Fruit fly (Drosophila melanogaster) whole organism, embryonic: ENCODE data around the gene Dph3.

Experiments
- Antp ChIP-seq: fragments of 200-800 bp; sonication (Bioruptor generic); optimal IDR thresholded peaks from 3 replicates; lab custom pipeline; 2016; ENCODE audit warnings: missing biosample characterization, missing genetic modification characterization
- BtbVII ChIP-seq: fragments of 200-800 bp; sonication (Bioruptor generic); optimal IDR thresholded peaks from 3 replicates; lab custom pipeline; 2017; ENCODE audit warnings: missing biosample characterization, mild to moderate bottlenecking, missing genetic modification characterization
- CG10209 ChIP-seq: fragments of 200-800 bp; sonication (Bioruptor generic); optimal IDR thresholded peaks from 3 replicates; lab custom pipeline; 2017; ENCODE audit warnings: missing biosample characterization, mild to moderate bottlenecking, missing genetic modification characterization, missing genetic modification reagents
- CG10543 ChIP-seq: fragments of 200-800 bp; sonication (Bioruptor generic); optimal IDR thresholded peaks from 3 replicates; lab custom pipeline; 2017; ENCODE audit warnings: missing biosample characterization, mild to moderate bottlenecking, missing genetic modification characterization, moderate library complexity
- CG12219 ChIP-seq: fragments of 200-800 bp; sonication (Bioruptor generic); optimal IDR thresholded peaks from 3 replicates; lab custom pipeline; 2018; ENCODE audit warnings: missing biosample characterization, mild to moderate bottlenecking, missing genetic modification characterization
- CG12391 ChIP-seq: fragments of 200-800 bp; sonication (Bioruptor generic); optimal IDR thresholded peaks from 3 replicates; lab custom pipeline; 2018; ENCODE audit warnings: missing biosample characterization, mild to moderate bottlenecking, missing genetic modification characterization, moderate library complexity
- CG12744 ChIP-seq: fragments of 200-800 bp; sonication (Bioruptor generic); optimal IDR thresholded peaks from 2 replicates; lab custom pipeline; 2016; ENCODE audit warnings: missing biosample characterization, missing genetic modification characterization
- CG12942 ChIP-seq: fragments of 200-800 bp; sonication (Bioruptor generic); optimal IDR thresholded peaks from 3 replicates; lab custom pipeline; 2016; ENCODE audit warnings: missing biosample characterization, missing genetic modification characterization
- CG1602 ChIP-seq: fragments of 200-800 bp; sonication (Bioruptor generic); optimal IDR thresholded peaks from 3 replicates; lab custom pipeline; 2016; ENCODE audit warnings: missing biosample characterization, missing genetic modification characterization
- CG18619 ChIP-seq: fragments of 200-800 bp; sonication (Bioruptor generic); optimal IDR thresholded peaks from 3 replicates; lab custom pipeline; 2017; ENCODE audit warnings: missing biosample characterization, mild to moderate bottlenecking, missing genetic modification characterization
- CG18764 ChIP-seq: fragments of 200-800 bp; sonication (Bioruptor generic); optimal IDR thresholded peaks from 3 replicates; lab custom pipeline; 2016; ENCODE audit warnings: missing biosample characterization, missing genetic modification characterization
- CG2202 ChIP-seq: fragments of 200-800 bp; sonication (Bioruptor generic); optimal IDR thresholded peaks from 2 replicates; lab custom pipeline; 2018; ENCODE audit warnings: missing biosample characterization, mild to moderate bottlenecking, missing genetic modification characterization
- CG34224 ChIP-seq: fragments of 200-800 bp; sonication (Bioruptor generic); IDR thresholded peaks from 3 replicates; pipeline ENCODE4 v1.3.6; 2022; ENCODE audit warnings: missing biosample characterization, missing genetic modification characterization; ENCODE audit not compliant: partially characterized antibody
- CG43689 ChIP-seq: fragments of 200-800 bp; sonication (Bioruptor generic); IDR thresholded peaks from 2 replicates; pipeline ENCODE4 v1.3.6; 2022; ENCODE audit warnings: missing biosample characterization, missing genetic modification characterization
- CG4707 ChIP-seq: fragments of 200-800 bp; sonication (Bioruptor generic); optimal IDR thresholded peaks from 2 replicates; lab custom pipeline; 2018; ENCODE audit warnings: missing biosample characterization, mild to moderate bottlenecking, missing genetic modification characterization, moderate library complexity
- CG6689 ChIP-seq: fragments of 200-800 bp; sonication (Bioruptor generic); IDR thresholded peaks from 2 replicates; pipeline ENCODE4 v1.3.6; 2022; ENCODE audit warnings: missing biosample characterization, missing genetic modification characterization
- CG6854 ChIP-seq: fragments of 200-800 bp; sonication (Bioruptor generic); optimal IDR thresholded peaks from 3 replicates; lab custom pipeline; 2017; ENCODE audit warnings: missing biosample characterization, mild to moderate bottlenecking, missing genetic modification characterization
- CG7928 ChIP-seq: fragments of 200-800 bp; sonication (Bioruptor generic); optimal IDR thresholded peaks from 2 replicates; lab custom pipeline; 2017; ENCODE audit warnings: missing biosample characterization, mild to moderate bottlenecking, missing genetic modification characterization
- CG8478 ChIP-seq: fragments of >200 bp; optimal IDR thresholded peaks from 2 replicates; lab custom pipeline; 2018
- D19B ChIP-seq: fragments of 200-800 bp; sonication (Bioruptor generic); optimal IDR thresholded peaks from 2 replicates; lab custom pipeline; 2017; ENCODE audit warnings: missing biosample characterization, mild to moderate bottlenecking, missing genetic modification characterization
- Gug ChIP-seq: fragments of 200-800 bp; sonication (Bioruptor generic); IDR thresholded peaks from 4 replicates; pipeline ENCODE4 v1.3.6; 2022; ENCODE audit warnings: missing biosample characterization, missing genetic modification characterization
- Lim3 ChIP-seq: fragments of 200-800 bp; sonication (Bioruptor generic); IDR thresholded peaks from 2 replicates; pipeline ENCODE4 v1.3.6; 2022; ENCODE audit warnings: missing biosample characterization, missing genetic modification characterization
- MBD-R2 ChIP-seq: fragments of 200-800 bp; sonication (Bioruptor generic); IDR thresholded peaks from 2 replicates; pipeline ENCODE4 v1.3.6; 2022; ENCODE audit warnings: missing biosample characterization, missing genetic modification characterization
- Myb ChIP-seq: fragments of 200-800 bp; sonication (Bioruptor generic); optimal IDR thresholded peaks from 2 replicates; lab custom pipeline; 2016; ENCODE audit warnings: missing biosample characterization, missing genetic modification characterization
- NFAT ChIP-seq: fragments of 200-800 bp; sonication (Bioruptor generic); IDR thresholded peaks from 2 replicates; pipeline ENCODE4 v1.3.6; 2022; ENCODE audit warnings: missing biosample characterization, missing genetic modification characterization
- Nf-YC ChIP-seq: fragments of 200-800 bp; optimal IDR thresholded peaks from 3 replicates; lab custom pipeline; 2019; ENCODE audit warnings: missing biosample characterization, mild to moderate bottlenecking, missing genetic modification characterization, moderate library complexity
- Optix ChIP-seq: fragments of 200-800 bp; sonication (Bioruptor generic); IDR thresholded peaks from 3 replicates; pipeline ENCODE4 v1.3.6; 2022; ENCODE audit warnings: missing biosample characterization, missing genetic modification characterization
- Rfx ChIP-seq: fragments of 200-800 bp; sonication (Bioruptor generic); IDR thresholded peaks from 2 replicates; pipeline ENCODE4 v1.3.6; 2022; ENCODE audit warnings: missing biosample characterization, missing genetic modification characterization
- Sin3A ChIP-seq: fragments of >200 bp; optimal IDR thresholded peaks from 2 replicates; lab custom pipeline; 2018
- Tbp ChIP-seq: fragments of >200 bp; optimal IDR thresholded peaks from 2 replicates; lab custom pipeline; 2018; ENCODE audit warnings: missing biosample characterization, missing genetic modification characterization
- YL-1 ChIP-seq: fragments of 200-800 bp; sonication (Bioruptor generic); optimal IDR thresholded peaks from 3 replicates; lab custom pipeline; 2017; ENCODE audit warnings: missing biosample characterization, mild to moderate bottlenecking, missing genetic modification characterization
- amos ChIP-seq: fragments of 200-800 bp; sonication (Bioruptor generic); IDR thresholded peaks from 2 replicates; pipeline ENCODE4 v1.3.6; 2022; ENCODE audit warnings: missing biosample characterization, missing genetic modification characterization; ENCODE audit not compliant: partially characterized antibody
- ap ChIP-seq: fragments of 200-800 bp; sonication (Bioruptor generic); IDR thresholded peaks from 2 replicates; pipeline ENCODE4 v1.3.6; 2022; ENCODE audit warnings: missing biosample characterization, missing genetic modification characterization
- ara ChIP-seq: fragments of 200-800 bp; sonication (Bioruptor generic); IDR thresholded peaks from 2 replicates; pipeline ENCODE4 v1.3.6; 2022; ENCODE audit warnings: missing biosample characterization, missing genetic modification characterization
- bowl ChIP-seq: fragments of 200-800 bp; sonication (Bioruptor generic); IDR thresholded peaks from 2 replicates; pipeline ENCODE4 v1.3.6; 2022; ENCODE audit warnings: missing biosample characterization, missing genetic modification characterization
- crp ChIP-seq, 2 experiments: fragments of 200-800 bp; sonication (Bioruptor generic); optimal IDR thresholded peaks; 2 replicates in 1 of 2; 3 replicates in 1 of 2; lab custom pipeline; 2017; ENCODE audit warnings: missing biosample characterization in 2 of 2, missing genetic modification characterization in 2 of 2, mild to moderate bottlenecking in 1 of 2, moderate library complexity in 1 of 2
- dpn ChIP-seq, 2 experiments: fragments of 200-800 bp; sonication (Bioruptor generic); optimal IDR thresholded peaks; 3 replicates each; lab custom pipeline; 2016; ENCODE audit warnings: missing biosample characterization in 2 of 2, missing genetic modification characterization in 2 of 2
- fd64A ChIP-seq: fragments of 200-800 bp; sonication (Bioruptor generic); optimal IDR thresholded peaks from 3 replicates; lab custom pipeline; 2018; ENCODE audit warnings: missing biosample characterization, mild to moderate bottlenecking, missing genetic modification characterization
- fru ChIP-seq: fragments of >200 bp; optimal IDR thresholded peaks from 2 replicates; lab custom pipeline; 2017
- ftz-f1 ChIP-seq: fragments of 200-800 bp; sonication (Bioruptor generic); optimal IDR thresholded peaks from 2 replicates; lab custom pipeline; 2016; ENCODE audit warnings: missing biosample characterization, missing genetic modification characterization
- gcm ChIP-seq: fragments of 200-800 bp; sonication (Bioruptor generic); optimal IDR thresholded peaks from 2 replicates; lab custom pipeline; 2019; ENCODE audit warnings: missing biosample characterization, mild to moderate bottlenecking, missing genetic modification characterization, moderate library complexity
- gfzf ChIP-seq: fragments of 200-800 bp; sonication (Bioruptor generic); optimal IDR thresholded peaks from 2 replicates; lab custom pipeline; 2016; ENCODE audit warnings: missing biosample characterization, mild to moderate bottlenecking, missing genetic modification characterization, moderate library complexity
- hkb ChIP-seq, 2 experiments: fragments of 200-800 bp in 1 of 2; fragments of >200 bp in 1 of 2; sonication (Bioruptor generic) in 1 of 2; IDR thresholded peaks in 1 of 2; optimal IDR thresholded peaks in 1 of 2; 2 replicates each; pipeline versions ENCODE4 v1.3.6 to Lab custom; 2017 to 2022; ENCODE audit warnings: missing biosample characterization in 1 of 2, missing genetic modification characterization in 1 of 2
- nau ChIP-seq: fragments of 200-800 bp; sonication (Bioruptor generic); optimal IDR thresholded peaks from 3 replicates; lab custom pipeline; 2017; ENCODE audit warnings: missing biosample characterization, mild to moderate bottlenecking, missing genetic modification characterization, missing genetic modification reagents
- pnt ChIP-seq: fragments of 200-800 bp; sonication (Bioruptor generic); optimal IDR thresholded peaks from 3 replicates; lab custom pipeline; 2016; ENCODE audit warnings: missing biosample characterization, missing genetic modification characterization
- psq ChIP-seq: fragments of 200-800 bp; sonication (Bioruptor generic); optimal IDR thresholded peaks from 2 replicates; lab custom pipeline; 2017; ENCODE audit warnings: missing biosample characterization, missing genetic modification characterization
- row ChIP-seq: fragments of 200-800 bp; sonication (Bioruptor generic); IDR thresholded peaks from 3 replicates; pipeline ENCODE4 v1.3.6; 2022; ENCODE audit warnings: missing biosample characterization, missing genetic modification characterization
- sd ChIP-seq: fragments of 200-800 bp; sonication (Bioruptor generic); optimal IDR thresholded peaks from 3 replicates; lab custom pipeline; 2018; ENCODE audit warnings: missing biosample characterization, mild to moderate bottlenecking, missing genetic modification characterization, moderate library complexity
- trem ChIP-seq: fragments of 200-800 bp; optimal IDR thresholded peaks from 3 replicates; lab custom pipeline; 2019; ENCODE audit warnings: missing biosample characterization, mild to moderate bottlenecking, missing genetic modification characterization, moderate library complexity
- tup ChIP-seq: fragments of 200-800 bp; sonication (Bioruptor generic); optimal IDR thresholded peaks from 2 replicates; lab custom pipeline; 2016; ENCODE audit warnings: missing biosample characterization, mild to moderate bottlenecking, missing genetic modification characterization, moderate library complexity
- wor ChIP-seq: fragments of 200-800 bp; sonication (Bioruptor generic); IDR thresholded peaks from 2 replicates; pipeline ENCODE4 v1.3.6; 2022; ENCODE audit warnings: missing biosample characterization, missing genetic modification characterization

The Dph3 gene

DNA sequence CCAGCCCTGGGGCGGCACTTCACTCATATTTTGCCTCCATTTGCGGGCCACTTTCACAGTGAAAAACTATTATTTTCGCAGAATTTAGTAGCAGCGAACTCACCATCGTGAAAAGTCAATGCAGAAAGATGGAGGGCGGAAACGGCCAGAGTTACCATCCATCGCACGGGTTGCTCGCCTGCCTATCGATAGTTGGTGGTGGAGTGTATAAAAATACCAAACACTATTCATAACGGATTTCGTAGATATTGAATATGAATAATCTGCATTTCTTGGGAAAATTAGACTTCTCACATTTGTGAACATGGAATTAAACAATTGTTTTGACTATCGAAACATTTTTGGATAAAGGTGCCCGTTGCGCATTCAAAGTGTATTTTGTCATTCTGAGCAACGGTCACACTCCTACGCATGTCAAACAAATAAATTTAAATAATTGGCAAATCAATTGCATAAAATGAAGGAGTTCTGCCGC, 15.5 kb upstream of the Dph3 start, which contains the start of the genes RpS25 and CG4820 (continued):
- peak; percentile 94 for TF ChIP-seq fd64A (GFP tag; lab: Kevin White, UChicago)
- TF ChIP-seq CG1602 (GFP tag; lab: Kevin White, UChicago) = peak; percentile 61
- peak; percentile 38; the same call in 2 of the 4 replicates for TF ChIP-seq Gug (GFP tag; lab: Robert Waterston, UW)
- peak; percentile 89 for TF ChIP-seq CG4707
- no peak for TF ChIP-seq fru (lab: Kevin White, UChicago)
- TF ChIP-seq YL-1 (GFP tag; lab: Kevin White, UChicago) = peak; percentile 99
- TF ChIP-seq bowl (GFP tag; lab: Robert Waterston, UW) = peak; percentile 71
- peak; percentile 75 for TF ChIP-seq ara (GFP tag; lab: Robert Waterston, UW)
- peak; percentile 81 for TF ChIP-seq Optix
- peak; percentile 73 for TF ChIP-seq row
- peak; percentile 53 for TF ChIP-seq tup
- TF ChIP-seq BtbVII (GFP tag; lab: Kevin White, UChicago) = peak; percentile 92
- TF ChIP-seq wor (GFP tag; lab: Robert Waterston, UW) = 0 out of 2 replicates have a peak, but pooled peaks have one; percentile 44
- peak; percentile 90 for TF ChIP-seq CG18764 (GFP tag; lab: Kevin White, UChicago)
- TF ChIP-seq CG8478 = no peak
- TF ChIP-seq Nf-YC (tag; lab: Kevin White, UChicago) = peak; percentile 81
- TF ChIP-seq Sin3A (lab: Kevin White, UChicago) = peak; percentile 96
- peak; percentile 93 for TF ChIP-seq Rfx (GFP tag; lab: Robert Waterston, UW)
- TF ChIP-seq NFAT (GFP tag; lab: Robert Waterston, UW) = peak; percentile 89
- TF ChIP-seq CG6854 (GFP tag; lab: Kevin White, UChicago) = peak; percentile 90
- peak; percentile 92 for TF ChIP-seq CG12391
- peak; percentile 57 for TF ChIP-seq sd (tag; lab: Kevin White, UChicago)
- TF ChIP-seq crp (GFP tag; optimal IDR thresholded peaks at IDR 0.05; lab: Kevin White, UChicago) = peak in 1 of 2 experiments; percentile 66
- TF ChIP-seq gfzf (GFP tag; lab: Kevin White, UChicago) = peak; percentile 97
- peak; percentile 89 for TF ChIP-seq amos (GFP tag; lab: Robert Waterston, UW)
- peak; percentile 74 for TF ChIP-seq CG12942
- peak; percentile 71 for TF ChIP-seq ap (GFP tag; lab: Robert Waterston, UW)
- peak; percentile 76 for TF ChIP-seq Antp (GFP tag; lab: Kevin White, UChicago)
- peak; percentile 96 for TF ChIP-seq CG6689
- TF ChIP-seq Myb (GFP tag; lab: Kevin White, UChicago) = peak; percentile 82
- peak; percentile 28 for TF ChIP-seq pnt (GFP tag; lab: Kevin White, UChicago)
- TF ChIP-seq hkb (optimal IDR thresholded peaks at IDR 0.05; lab: Kevin White, UChicago) = peak; percentile 92
- TF ChIP-seq hkb (GFP tag; IDR thresholded peaks at IDR 0.05; lab: Robert Waterston, UW) = peak; percentile 90
- TF ChIP-seq D19B (GFP tag; lab: Kevin White, UChicago) = peak; percentile 75
- TF ChIP-seq CG34224 = peak; percentile 88
- TF ChIP-seq CG2202 (tag; lab: Kevin White, UChicago) = peak; percentile 85
- peak; percentile 80 to 94 for TF ChIP-seq dpn (GFP tag; optimal IDR thresholded peaks at IDR 0.05; lab: Kevin White, UChicago)
- peak; percentile 28; the same call in 1 of the 2 replicates for TF ChIP-seq Lim3 (GFP tag; lab: Robert Waterston, UW)
- peak; percentile 89 for TF ChIP-seq gcm (GFP tag; lab: Kevin White, UChicago)
- peak; percentile 90 for TF ChIP-seq CG12219 (GFP tag; lab: Kevin White, UChicago)
- TF ChIP-seq psq = peak; percentile 75
- peak; percentile 55 for TF ChIP-seq Tbp (GFP tag; lab: Kevin White, UChicago)
- peak; percentile 95 for TF ChIP-seq CG18619
- TF ChIP-seq trem (tag; lab: Kevin White, UChicago) = peak; percentile 95
- TF ChIP-seq CG7928 (GFP tag; lab: Kevin White, UChicago) = peak; percentile 78
- peak; percentile 76 for TF ChIP-seq ftz-f1
- TF ChIP-seq CG43689 (GFP tag; lab: Robert Waterston, UW) = peak; percentile 79
- peak; percentile 93 for TF ChIP-seq CG10209 (GFP tag; lab: Kevin White, UChicago)
- TF ChIP-seq MBD-R2 = peak; percentile 91
- peak; percentile 97 for TF ChIP-seq CG10543 (GFP tag; lab: Kevin White, UChicago)
- peak; percentile 82 for TF ChIP-seq CG12744
- TF ChIP-seq nau = peak; percentile 95
